Worm (Caenorhabditis elegans): Measurements from ENCODE around the gene F22F7.12.
A peak's percentile ranks its signal among the peaks of the same experiment; 100 is the strongest.

- TF ChIP-seq unc-39 (tag; optimal IDR thresholded peaks at IDR 0.05) (no peak), lsy-2 (tag; optimal IDR thresholded peaks at IDR 0.05) (peak in 1 of 2 experiments; percentile 23), dmd-4 (tag; optimal IDR thresholded peaks at IDR 0.05) (no peak), nhr-237 (tag; optimal IDR thresholded peaks at IDR 0.05) (no peak), skn-1 (tag; optimal IDR thresholded peaks at IDR 0.05) (no peak), elt-1 (tag; optimal IDR thresholded peaks at IDR 0.05) (no peak), blmp-1 (tag; optimal IDR thresholded peaks at IDR 0.05; ENCODE audit: insufficient read depth) (no peak), ZK546.5 (tag; optimal IDR thresholded peaks at IDR 0.05) (no peak), fos-1 (tag; optimal IDR thresholded peaks at IDR 0.05) (no peak), lin-39 (tag; optimal IDR thresholded peaks at IDR 0.05) (no peak), crh-2 (tag; optimal IDR thresholded peaks at IDR 0.05) (no peak), nhr-21 (tag; optimal IDR thresholded peaks at IDR 0.05) (no peak), aly-2 (tag; optimal IDR thresholded peaks at IDR 0.05) (no peak)
These were observed 10.0 kb downstream of the F22F7.12 start for ce11 chrV:2134340-2134739.

Data from whole organism, L2 larva.